Worm (Caenorhabditis elegans) whole organism, L3 larva: ENCODE measurements around the gene ints-7.

Experiments used
- ceh-82 ChIP-seq: fragments of 150-350 bp; optimal IDR thresholded peaks from 2 replicates; lab custom pipeline; 2014; ENCODE audit warnings: missing biosample characterization, missing genetic modification characterization
- daf-12 ChIP-seq: fragments of 150-350 bp; optimal IDR thresholded peaks from 2 replicates; lab custom pipeline; 2014; ENCODE audit warnings: missing biosample characterization, missing genetic modification reagents, missing genetic modification characterization
- egl-27 ChIP-seq: sonication (generic microtip); optimal IDR thresholded peaks from 4 replicates; lab custom pipeline; 2017; ENCODE audit warnings: missing biosample characterization, missing genetic modification reagents, missing genetic modification characterization
- elt-3 ChIP-seq, 3 experiments: fragments of 150-350 bp in 1 of 3; sonication (generic microtip) in 2 of 3; optimal IDR thresholded peaks; 2 replicates in 2 of 3; 4 replicates in 1 of 3; lab custom pipeline; 2014 to 2017; ENCODE audit warnings: missing biosample characterization in 3 of 3, missing genetic modification characterization in 3 of 3
- fkh-10 ChIP-seq: sonication (generic microtip); optimal IDR thresholded peaks from 2 replicates; lab custom pipeline; 2017; ENCODE audit warnings: missing biosample characterization, missing genetic modification reagents, missing genetic modification characterization
- lin-15B ChIP-seq: fragments of 150-350 bp; optimal IDR thresholded peaks from 2 replicates; lab custom pipeline; 2014; ENCODE audit warnings: missing biosample characterization, missing genetic modification characterization
- lin-39 ChIP-seq: fragments of 150-350 bp; optimal IDR thresholded peaks from 2 replicates; lab custom pipeline; 2018; ENCODE audit warnings: missing biosample characterization, missing genetic modification reagents, missing genetic modification characterization
- nhr-12 ChIP-seq: fragments of 150-350 bp; optimal IDR thresholded peaks from 2 replicates; lab custom pipeline; 2014; ENCODE audit warnings: missing biosample characterization, missing genetic modification characterization
- pha-4 ChIP-seq: fragments of 150-350 bp; optimal IDR thresholded peaks from 2 replicates; lab custom pipeline; 2014; ENCODE audit warnings: missing biosample characterization, missing genetic modification reagents, missing genetic modification characterization
- skn-1 ChIP-seq: fragments of 150-350 bp; optimal IDR thresholded peaks from 2 replicates; lab custom pipeline; 2014; ENCODE audit warnings: missing biosample characterization, missing genetic modification characterization
- snpc-4 ChIP-seq: fragments of 150-350 bp; optimal IDR thresholded peaks from 2 replicates; lab custom pipeline; 2014; ENCODE audit warnings: missing biosample characterization, missing genetic modification characterization
- ztf-11 ChIP-seq: fragments of 150-350 bp; optimal IDR thresholded peaks from 2 replicates; lab custom pipeline; 2014; ENCODE audit warnings: missing biosample characterization, missing genetic modification characterization

DNA sequence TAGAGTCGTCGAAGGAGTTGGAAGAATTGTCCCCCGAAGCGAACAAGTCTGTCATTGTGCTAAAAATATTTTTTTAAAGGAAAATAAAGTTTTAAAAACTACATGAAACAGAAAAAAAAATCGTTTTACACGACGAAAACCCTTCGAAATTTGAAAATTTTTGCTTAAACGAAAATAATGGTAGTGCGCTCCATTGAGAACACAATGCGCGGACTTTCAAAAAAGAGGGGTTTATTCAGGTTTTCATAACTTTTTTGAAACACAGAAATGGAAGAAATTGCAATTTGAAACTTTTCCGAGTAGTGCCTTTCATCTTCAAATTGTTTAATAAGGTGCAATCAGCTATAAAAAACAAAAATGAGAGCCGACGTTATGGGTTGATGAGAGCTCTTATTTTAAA lies 17.1 kb downstream of the ints-7 start, which contains the start of gene npp-5:
- TF ChIP-seq egl-27 (tag; lab: Kevin White, UChicago): no peak
- TF ChIP-seq pha-4 (tag; lab: Kevin White, UChicago): peak; percentile 58
- TF ChIP-seq fkh-10 (GFP tag; lab: Kevin White, UChicago): no peak
- no peak for TF ChIP-seq ztf-11 (tag; lab: Kevin White, UChicago)
- no peak for TF ChIP-seq daf-12 (tag; lab: Kevin White, UChicago)
- TF ChIP-seq ceh-82 (tag; lab: Kevin White, UChicago): no peak
- no peak for TF ChIP-seq elt-3 (tag; optimal IDR thresholded peaks at IDR 0.05; lab: Kevin White, UChicago)
- TF ChIP-seq nhr-12 (tag; lab: Kevin White, UChicago): no peak
- TF ChIP-seq lin-39 (tag; lab: Kevin White, UChicago): no peak
- no peak for TF ChIP-seq lin-15B
- no peak for TF ChIP-seq skn-1 (tag; lab: Kevin White, UChicago)
- no peak for TF ChIP-seq snpc-4 (tag; lab: Kevin White, UChicago)
